Fruit fly (Drosophila melanogaster) whole organism, embryonic: ENCODE results near the gene Lcp65Ad.
A peak's percentile ranks its signal among the peaks of the same experiment; 100 is the strongest.

Source experiments
- Antp ChIP-seq: fragments of 200-800 bp; sonication (Bioruptor generic); optimal IDR thresholded peaks from 3 replicates; lab custom pipeline; 2016; ENCODE audit warnings: missing biosample characterization, missing genetic modification characterization
- B-H2 ChIP-seq: fragments of 200-800 bp; sonication (Bioruptor generic); optimal IDR thresholded peaks from 2 replicates; lab custom pipeline; 2018; ENCODE audit warnings: missing biosample characterization, mild to moderate bottlenecking, missing genetic modification characterization
- CG10274 ChIP-seq: fragments of 200-800 bp; sonication (Bioruptor generic); optimal IDR thresholded peaks from 3 replicates; lab custom pipeline; 2017; ENCODE audit warnings: missing biosample characterization, mild to moderate bottlenecking, missing genetic modification characterization
- CG11247 ChIP-seq: fragments of 200-800 bp; sonication (Bioruptor generic); IDR thresholded peaks from 2 replicates; pipeline ENCODE4 v1.3.6; 2022; ENCODE audit warnings: missing biosample characterization, missing genetic modification characterization
- CG11456 ChIP-seq: fragments of 200-800 bp; sonication (Bioruptor generic); IDR thresholded peaks from 3 replicates; pipeline ENCODE4 v1.3.6; 2022; ENCODE audit warnings: missing biosample characterization, missing genetic modification characterization
- CG11696 ChIP-seq: fragments of 200-800 bp; sonication (Bioruptor generic); IDR thresholded peaks from 2 replicates; pipeline ENCODE4 v1.3.6; 2022; ENCODE audit warnings: missing biosample characterization, missing genetic modification characterization
- CG12071 ChIP-seq: fragments of 200-800 bp; sonication (Bioruptor generic); optimal IDR thresholded peaks from 3 replicates; lab custom pipeline; 2018; ENCODE audit warnings: missing biosample characterization, mild to moderate bottlenecking, missing genetic modification characterization
- CG12942 ChIP-seq: fragments of 200-800 bp; sonication (Bioruptor generic); optimal IDR thresholded peaks from 3 replicates; lab custom pipeline; 2016; ENCODE audit warnings: missing biosample characterization, missing genetic modification characterization
- CG15479 ChIP-seq: fragments of 200-800 bp; sonication (Bioruptor generic); optimal IDR thresholded peaks from 3 replicates; lab custom pipeline; 2019; ENCODE audit warnings: missing biosample characterization, mild to moderate bottlenecking, missing genetic modification characterization, moderate library complexity
- CG15514 ChIP-seq: fragments of 200-800 bp; sonication (Bioruptor generic); optimal IDR thresholded peaks from 3 replicates; lab custom pipeline; 2017; ENCODE audit warnings: missing biosample characterization, missing genetic modification characterization, mild to moderate bottlenecking, moderate library complexity, missing genetic modification reagents
- CG17328 ChIP-seq: fragments of 200-800 bp; sonication (Bioruptor generic); IDR thresholded peaks from 2 replicates; pipeline ENCODE4 v1.3.6; 2022; ENCODE audit warnings: missing biosample characterization, missing genetic modification characterization
- CG1832 ChIP-seq: fragments of 200-800 bp; sonication (Bioruptor generic); optimal IDR thresholded peaks from 2 replicates; lab custom pipeline; 2017; ENCODE audit warnings: missing biosample characterization, mild to moderate bottlenecking, missing genetic modification characterization, inconsistent platforms
- CG18599 ChIP-seq: fragments of 200-800 bp; sonication (Bioruptor generic); optimal IDR thresholded peaks from 3 replicates; lab custom pipeline; 2017; ENCODE audit warnings: missing biosample characterization, missing genetic modification characterization, mild to moderate bottlenecking, moderate library complexity, missing genetic modification reagents
- CG2712 ChIP-seq: fragments of 200-800 bp; optimal IDR thresholded peaks from 3 replicates; lab custom pipeline; 2019; ENCODE audit warnings: missing biosample characterization, mild to moderate bottlenecking, missing genetic modification characterization, moderate library complexity
- CG2875 ChIP-seq: fragments of 200-800 bp; sonication (Bioruptor generic); optimal IDR thresholded peaks from 2 replicates; lab custom pipeline; 2017; ENCODE audit warnings: missing biosample characterization, mild to moderate bottlenecking, missing genetic modification characterization, missing genetic modification reagents
- CG34376 ChIP-seq: fragments of 200-800 bp; sonication (Bioruptor generic); optimal IDR thresholded peaks from 2 replicates; lab custom pipeline; 2018; ENCODE audit warnings: missing biosample characterization, mild to moderate bottlenecking, missing genetic modification characterization
- CG4360 ChIP-seq: fragments of 200-800 bp; sonication (Bioruptor generic); IDR thresholded peaks from 2 replicates; pipeline ENCODE4 v1.3.6; 2022; ENCODE audit warnings: missing biosample characterization, missing genetic modification characterization
- CG4707 ChIP-seq: fragments of 200-800 bp; sonication (Bioruptor generic); optimal IDR thresholded peaks from 2 replicates; lab custom pipeline; 2018; ENCODE audit warnings: missing biosample characterization, mild to moderate bottlenecking, missing genetic modification characterization, moderate library complexity
- CG5180 ChIP-seq: fragments of 200-800 bp; sonication (Bioruptor generic); optimal IDR thresholded peaks from 3 replicates; lab custom pipeline; 2017; ENCODE audit warnings: missing biosample characterization, missing genetic modification characterization, mild to moderate bottlenecking, moderate library complexity, missing genetic modification reagents
- CG6813 ChIP-seq: fragments of 200-800 bp; sonication (Bioruptor generic); optimal IDR thresholded peaks from 2 replicates; lab custom pipeline; 2017; ENCODE audit warnings: missing biosample characterization, missing genetic modification characterization, mild to moderate bottlenecking, moderate library complexity, missing genetic modification reagents
- CG8290 ChIP-seq, 3 experiments: fragments of 200-800 bp; sonication (Bioruptor generic); optimal IDR thresholded peaks; 2 replicates each; lab custom pipeline; 2016 to 2019; ENCODE audit warnings: missing biosample characterization in 3 of 3, missing genetic modification characterization in 3 of 3, mild to moderate bottlenecking in 2 of 3, moderate library complexity in 1 of 3
- CG9727 ChIP-seq: fragments of 200-800 bp; sonication (Bioruptor generic); optimal IDR thresholded peaks from 3 replicates; lab custom pipeline; 2017; ENCODE audit warnings: missing biosample characterization, mild to moderate bottlenecking, missing genetic modification characterization
- Eip74EF ChIP-seq, 2 experiments: fragments of 200-800 bp in 1 of 2; fragments of >200 bp in 1 of 2; sonication (Bioruptor generic) in 1 of 2; optimal IDR thresholded peaks; 2 replicates each; lab custom pipeline; 2017 to 2019; ENCODE audit warnings: missing biosample characterization in 2 of 2, missing genetic modification characterization in 2 of 2, mild to moderate bottlenecking in 1 of 2, moderate library complexity in 1 of 2
- Hand ChIP-seq: fragments of 200-800 bp; sonication (Bioruptor generic); optimal IDR thresholded peaks from 2 replicates; lab custom pipeline; 2017; ENCODE audit warnings: mild to moderate bottlenecking, missing biosample characterization, missing genetic modification reagents, missing genetic modification characterization
- Hr39 ChIP-seq: fragments of >200 bp; optimal IDR thresholded peaks from 2 replicates; lab custom pipeline; 2017
- MBD-R2 ChIP-seq: fragments of 200-800 bp; sonication (Bioruptor generic); IDR thresholded peaks from 2 replicates; pipeline ENCODE4 v1.3.6; 2022; ENCODE audit warnings: missing biosample characterization, missing genetic modification characterization
- Meics ChIP-seq: fragments of 200-800 bp; sonication (Bioruptor generic); optimal IDR thresholded peaks from 2 replicates; lab custom pipeline; 2017; ENCODE audit warnings: missing biosample characterization, mild to moderate bottlenecking, missing genetic modification characterization
- Nf-YA ChIP-seq: fragments of 200-800 bp; sonication (Bioruptor generic); IDR thresholded peaks from 2 replicates; pipeline ENCODE4 v1.3.6; 2022; ENCODE audit warnings: missing biosample characterization, missing genetic modification characterization
- Sox102F ChIP-seq: fragments of 200-800 bp; sonication (Bioruptor generic); optimal IDR thresholded peaks from 2 replicates; lab custom pipeline; 2018; ENCODE audit warnings: missing biosample characterization, mild to moderate bottlenecking, missing genetic modification characterization, moderate library complexity
- Spps ChIP-seq: fragments of 200-800 bp; sonication (Bioruptor generic); optimal IDR thresholded peaks from 2 replicates; lab custom pipeline; 2018; ENCODE audit warnings: missing biosample characterization, mild to moderate bottlenecking, missing genetic modification characterization
- Sry-β ChIP-seq: fragments of 200-800 bp; sonication (Bioruptor generic); optimal IDR thresholded peaks from 2 replicates; lab custom pipeline; 2018; ENCODE audit warnings: missing biosample characterization, mild to moderate bottlenecking, missing genetic modification characterization, moderate library complexity
- Vsx1 ChIP-seq: fragments of 200-800 bp; sonication (Bioruptor generic); optimal IDR thresholded peaks from 2 replicates; lab custom pipeline; 2017; ENCODE audit warnings: missing biosample characterization, mild to moderate bottlenecking, missing genetic modification characterization, missing genetic modification reagents
- cas ChIP-seq: fragments of 200-800 bp; sonication (Bioruptor generic); IDR thresholded peaks from 2 replicates; pipeline ENCODE4 v1.3.6; 2022; ENCODE audit warnings: missing biosample characterization, missing genetic modification characterization
- ewg ChIP-seq: fragments of 200-800 bp; sonication (Bioruptor generic); optimal IDR thresholded peaks from 3 replicates; lab custom pipeline; 2017; ENCODE audit warnings: mild to moderate bottlenecking, missing biosample characterization, missing genetic modification reagents, missing genetic modification characterization
- gfzf ChIP-seq: fragments of 200-800 bp; sonication (Bioruptor generic); optimal IDR thresholded peaks from 2 replicates; lab custom pipeline; 2016; ENCODE audit warnings: missing biosample characterization, mild to moderate bottlenecking, missing genetic modification characterization, moderate library complexity
- gsb-n ChIP-seq: fragments of 200-800 bp; sonication (Bioruptor generic); optimal IDR thresholded peaks from 3 replicates; lab custom pipeline; 2018; ENCODE audit warnings: missing biosample characterization, mild to moderate bottlenecking, missing genetic modification characterization
- hbn ChIP-seq: fragments of 200-800 bp; sonication (Bioruptor generic); IDR thresholded peaks from 2 replicates; pipeline ENCODE4 v1.3.6; 2022; ENCODE audit warnings: missing biosample characterization, missing genetic modification characterization; ENCODE audit not compliant: partially characterized antibody
- her ChIP-seq: fragments of 200-800 bp; sonication (Bioruptor generic); optimal IDR thresholded peaks from 2 replicates; lab custom pipeline; 2016; ENCODE audit warnings: missing biosample characterization, missing genetic modification characterization
- ind ChIP-seq: fragments of 200-800 bp; sonication (Bioruptor generic); optimal IDR thresholded peaks from 3 replicates; lab custom pipeline; 2016; ENCODE audit warnings: missing biosample characterization, missing genetic modification characterization
- kah ChIP-seq: fragments of 200-800 bp; sonication (Bioruptor generic); optimal IDR thresholded peaks from 2 replicates; lab custom pipeline; 2018; ENCODE audit warnings: missing biosample characterization, mild to moderate bottlenecking, missing genetic modification characterization
- lov ChIP-seq, 2 experiments: fragments of 200-800 bp in 1 of 2; fragments of >200 bp in 1 of 2; sonication (Bioruptor generic) in 1 of 2; IDR thresholded peaks in 1 of 2; optimal IDR thresholded peaks in 1 of 2; 2 replicates in 1 of 2; 3 replicates in 1 of 2; pipeline versions ENCODE4 v1.3.6 to Lab custom; 2017 to 2022; ENCODE audit warnings: missing biosample characterization in 1 of 2, missing genetic modification characterization in 1 of 2
- odd ChIP-seq: fragments of 200-800 bp; sonication (Bioruptor generic); optimal IDR thresholded peaks from 2 replicates; lab custom pipeline; 2017; ENCODE audit warnings: missing biosample characterization, mild to moderate bottlenecking, missing genetic modification characterization
- pho ChIP-seq: fragments of 200-800 bp; sonication (Bioruptor generic); optimal IDR thresholded peaks from 2 replicates; lab custom pipeline; 2016; ENCODE audit warnings: missing biosample characterization, missing genetic modification characterization
- row ChIP-seq: fragments of 200-800 bp; sonication (Bioruptor generic); IDR thresholded peaks from 3 replicates; pipeline ENCODE4 v1.3.6; 2022; ENCODE audit warnings: missing biosample characterization, missing genetic modification characterization
- sob ChIP-seq: fragments of 200-800 bp; sonication (Bioruptor generic); IDR thresholded peaks from 2 replicates; pipeline ENCODE4 v1.3.6; 2022; ENCODE audit warnings: missing biosample characterization, missing genetic modification characterization
- vfl ChIP-seq: fragments of 200-800 bp; sonication (Bioruptor generic); optimal IDR thresholded peaks from 2 replicates; lab custom pipeline; 2016; ENCODE audit warnings: missing biosample characterization, missing genetic modification characterization
- zfh1 ChIP-seq: fragments of 200-800 bp; sonication (Bioruptor generic); IDR thresholded peaks from 3 replicates; pipeline ENCODE4 v1.3.6; 2022; ENCODE audit warnings: missing biosample characterization, missing genetic modification characterization

Lcp65Ad gene

dm6 chr3L:6124616-6125408, 18.4 kb upstream of the Lcp65Ad start (continued):
- TF ChIP-seq pho (GFP tag; lab: Kevin White, UChicago) (peak; percentile 23), sob (GFP tag; lab: Robert Waterston, UW) (peak; percentile 87), her (peak; percentile 64), ewg (GFP tag; lab: Kevin White, UChicago) (peak; percentile 49), gsb-n (peak; percentile 63), CG4360 (peak; percentile 53), CG12942 (GFP tag; lab: Kevin White, UChicago) (no peak), Hand (no peak), CG11456 (GFP tag; lab: Robert Waterston, UW) (peak; percentile 91; the same call in 2 of the 3 replicates), CG34376 (GFP tag; lab: Kevin White, UChicago) (peak; percentile 87), ind (GFP tag; lab: Kevin White, UChicago) (peak; percentile 20), Sry-β (GFP tag; lab: Kevin White, UChicago) (peak; percentile 62), vfl (GFP tag; lab: Kevin White, UChicago) (no peak), CG6813 (GFP tag; lab: Kevin White, UChicago) (peak; percentile 90), CG10274 (GFP tag; lab: Kevin White, UChicago) (peak; percentile 69), CG5180 (peak; percentile 39), CG17328 (GFP tag; lab: Robert Waterston, UW) (peak; percentile 89), CG12071 (GFP tag; lab: Kevin White, UChicago) (peak; percentile 92), CG2875 (GFP tag; lab: Kevin White, UChicago) (peak; percentile 84), kah (GFP tag; lab: Kevin White, UChicago) (peak; percentile 64), CG4707 (GFP tag; lab: Kevin White, UChicago) (peak; percentile 83), CG15479 (GFP tag; lab: Kevin White, UChicago) (no peak), Vsx1 (GFP tag; lab: Kevin White, UChicago) (peak; percentile 82), B-H2 (GFP tag; lab: Kevin White, UChicago) (peak; percentile 71), zfh1 (GFP tag; lab: Robert Waterston, UW) (peak; percentile 88), Eip74EF (GFP tag; optimal IDR thresholded peaks at IDR 0.05; lab: Kevin White, UChicago) (peak in 1 of 2 experiments; percentile 63), Antp (GFP tag; lab: Kevin White, UChicago) (peak; percentile 50), gfzf (GFP tag; lab: Kevin White, UChicago) (peak; percentile 26), CG11696 (GFP tag; lab: Robert Waterston, UW) (peak; percentile 76), Sox102F (peak; percentile 26), Meics (peak; percentile 89), cas (GFP tag; lab: Robert Waterston, UW) (no peak), CG2712 (tag; lab: Kevin White, UChicago) (peak; percentile 72), CG18599 (GFP tag; lab: Kevin White, UChicago) (peak; percentile 79), Hr39 (no peak), hbn (GFP tag; lab: Robert Waterston, UW) (no peak), CG15514 (GFP tag; lab: Kevin White, UChicago) (peak; percentile 80), Nf-YA (peak; percentile 83), MBD-R2 (GFP tag; lab: Robert Waterston, UW) (peak; percentile 45; the same call in 1 of the 2 replicates), CG11247 (GFP tag; lab: Robert Waterston, UW) (peak; percentile 79), lov (optimal IDR thresholded peaks at IDR 0.05; lab: Kevin White, UChicago) (no peak), lov (GFP tag; IDR thresholded peaks at IDR 0.05; lab: Robert Waterston, UW) (peak; percentile 97), odd (GFP tag; lab: Kevin White, UChicago) (peak; percentile 75), CG9727 (GFP tag; lab: Kevin White, UChicago) (peak; percentile 71), CG1832 (GFP tag; lab: Kevin White, UChicago) (no peak), CG8290 (GFP tag; optimal IDR thresholded peaks at IDR 0.05; lab: Kevin White, UChicago) (peak; percentile 66), CG8290 (tag; optimal IDR thresholded peaks at IDR 0.05; lab: Kevin White, UChicago) (peak; percentile 24 to 83), row (GFP tag; lab: Robert Waterston, UW) (peak; percentile 22; the same call in 1 of the 3 replicates), Spps (tag; lab: Kevin White, UChicago) (peak; percentile 49)
